Worm (Caenorhabditis elegans) whole organism, L1 larva: ENCODE data around the gene col-98.

Experiments
- aly-2 ChIP-seq: fragments of 150-350 bp; optimal IDR thresholded peaks from 2 replicates; lab custom pipeline; 2014; ENCODE audit warnings: missing biosample characterization, missing genetic modification characterization
- ceh-90 ChIP-seq: sonication (generic microtip); optimal IDR thresholded peaks from 2 replicates; lab custom pipeline; 2016; ENCODE audit warnings: missing genetic modification characterization, missing compliant biosample characterization
- fos-1 ChIP-seq: fragments of 150-350 bp; optimal IDR thresholded peaks from 2 replicates; lab custom pipeline; 2014; ENCODE audit warnings: missing biosample characterization, missing genetic modification characterization
- lin-14 ChIP-seq: fragments of 200-800 bp; sonication (Bioruptor generic); optimal IDR thresholded peaks from 2 replicates; lab custom pipeline; 2018; ENCODE audit warnings: mild to moderate bottlenecking, missing genetic modification characterization, moderate library complexity, missing compliant biosample characterization
- mep-1 ChIP-seq: fragments of 150-350 bp; optimal IDR thresholded peaks from 2 replicates; lab custom pipeline; 2014; ENCODE audit warnings: missing biosample characterization, missing genetic modification characterization
- nhr-11 ChIP-seq: fragments of 150-350 bp; optimal IDR thresholded peaks from 2 replicates; lab custom pipeline; 2014; ENCODE audit warnings: missing biosample characterization, missing genetic modification characterization
- nhr-76 ChIP-seq: sonication (generic microtip); optimal IDR thresholded peaks from 2 replicates; lab custom pipeline; 2017; ENCODE audit warnings: missing biosample characterization, missing genetic modification characterization
- rnt-1 ChIP-seq: sonication (generic microtip); optimal IDR thresholded peaks from 2 replicates; lab custom pipeline; 2016; ENCODE audit warnings: mild to moderate bottlenecking, missing genetic modification characterization, moderate library complexity, missing compliant biosample characterization
- unc-62 ChIP-seq: fragments of 150-350 bp; optimal IDR thresholded peaks from 2 replicates; lab custom pipeline; 2014; ENCODE audit warnings: missing biosample characterization, missing genetic modification reagents, missing genetic modification characterization

DNA sequence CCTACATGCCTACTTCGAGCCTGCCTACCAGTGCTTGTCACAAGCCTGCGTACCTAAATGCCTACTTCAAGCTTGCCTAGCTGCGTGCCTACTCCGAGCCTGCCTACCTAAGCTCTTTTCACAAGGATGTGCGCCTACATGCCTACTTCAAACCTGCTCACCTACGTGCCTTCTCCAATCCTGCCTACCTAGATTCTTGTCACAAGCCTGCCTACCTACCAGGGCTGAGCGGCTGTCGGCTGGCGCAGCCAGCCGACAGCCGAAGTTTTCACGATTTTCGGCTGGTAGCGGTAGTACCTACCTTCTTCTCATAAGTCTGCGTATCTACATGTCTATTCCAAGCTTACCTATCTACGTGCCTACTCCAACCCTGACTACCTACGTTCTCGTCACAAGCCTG lies 42.9 kb downstream of the col-98 start:
- TF ChIP-seq nhr-76 (no peak), unc-62 (GFP tag; lab: Kevin White, UChicago) (no peak), aly-2 (tag; lab: Kevin White, UChicago) (no peak), lin-14 (no peak), mep-1 (no peak), ceh-90 (tag; lab: Kevin White, UChicago) (no peak), fos-1 (tag; lab: Kevin White, UChicago) (no peak), nhr-11 (tag; lab: Kevin White, UChicago) (no peak), rnt-1 (tag; lab: Kevin White, UChicago) (peak; percentile 7)
